Fruit fly (Drosophila melanogaster) whole organism, adult: ENCODE data around the gene Zmynd10.

Experiments
- CG11617 ChIP-seq: fragments of 200-800 bp; sonication (Bioruptor generic); optimal IDR thresholded peaks from 2 replicates; lab custom pipeline; 2017; ENCODE audit warnings: mild to moderate bottlenecking, missing biosample characterization, missing genetic modification reagents, missing genetic modification characterization
- CG12768 ChIP-seq: fragments of 200-800 bp; sonication (Bioruptor generic); optimal IDR thresholded peaks from 2 replicates; lab custom pipeline; 2017; ENCODE audit warnings: missing biosample characterization, missing genetic modification characterization, mild to moderate bottlenecking, moderate library complexity, missing genetic modification reagents
- CG14711 ChIP-seq: fragments of 200-800 bp; sonication (Bioruptor generic); optimal IDR thresholded peaks from 2 replicates; lab custom pipeline; 2018; ENCODE audit warnings: missing biosample characterization, mild to moderate bottlenecking, missing genetic modification characterization, moderate library complexity
- CG1620 ChIP-seq: fragments of 200-800 bp; sonication (Bioruptor generic); optimal IDR thresholded peaks from 2 replicates; lab custom pipeline; 2016; ENCODE audit warnings: missing biosample characterization, missing genetic modification characterization
- CG33017 ChIP-seq: fragments of 200-800 bp; sonication (Bioruptor generic); optimal IDR thresholded peaks from 2 replicates; lab custom pipeline; 2018; ENCODE audit warnings: missing biosample characterization, mild to moderate bottlenecking, missing genetic modification characterization, moderate library complexity
- CG5204 ChIP-seq: fragments of 200-800 bp; sonication (Bioruptor generic); optimal IDR thresholded peaks from 2 replicates; lab custom pipeline; 2016; ENCODE audit warnings: missing biosample characterization, missing genetic modification characterization
- CG7045 ChIP-seq: fragments of 200-800 bp; sonication (Bioruptor generic); optimal IDR thresholded peaks from 2 replicates; lab custom pipeline; 2017; ENCODE audit warnings: missing biosample characterization, mild to moderate bottlenecking, missing genetic modification characterization
- CG7101 ChIP-seq: fragments of 200-800 bp; sonication (Bioruptor generic); optimal IDR thresholded peaks from 2 replicates; lab custom pipeline; 2018; ENCODE audit warnings: missing biosample characterization, mild to moderate bottlenecking, missing genetic modification characterization, moderate library complexity
- Clk ChIP-seq: fragments of 200-800 bp; sonication (Bioruptor generic); optimal IDR thresholded peaks from 2 replicates; lab custom pipeline; 2017; ENCODE audit warnings: missing biosample characterization, missing genetic modification characterization
- Crg-1 ChIP-seq: fragments of 200-800 bp; sonication (Bioruptor generic); optimal IDR thresholded peaks from 2 replicates; lab custom pipeline; 2016; ENCODE audit warnings: missing biosample characterization, missing genetic modification characterization
- Hr96 ChIP-seq: fragments of 200-800 bp; sonication (Bioruptor generic); optimal IDR thresholded peaks from 2 replicates; lab custom pipeline; 2016; ENCODE audit warnings: missing biosample characterization, missing genetic modification characterization
- Mnt ChIP-seq: fragments of 200-800 bp; sonication (Bioruptor generic); optimal IDR thresholded peaks from 2 replicates; lab custom pipeline; 2016; ENCODE audit warnings: missing biosample characterization, mild to moderate bottlenecking, missing genetic modification characterization
- bab1 ChIP-seq: fragments of 200-800 bp; sonication (Bioruptor generic); optimal IDR thresholded peaks from 3 replicates; lab custom pipeline; 2019; ENCODE audit warnings: missing biosample characterization, mild to moderate bottlenecking, missing genetic modification characterization, moderate library complexity
- cic ChIP-seq: fragments of 200-800 bp; sonication (Bioruptor generic); optimal IDR thresholded peaks from 2 replicates; lab custom pipeline; 2017; ENCODE audit warnings: missing biosample characterization, mild to moderate bottlenecking, missing genetic modification characterization, moderate library complexity
- cnc ChIP-seq, 2 experiments: fragments of >200 bp; optimal IDR thresholded peaks; 2 replicates each; lab custom pipeline; 2017
- kay ChIP-seq: fragments of 200-800 bp; sonication (Bioruptor generic); peaks from one replicate; lab custom pipeline; 2016; ENCODE audit warnings: missing biosample characterization, missing genetic modification characterization, borderline replicate concordance
- ovo ChIP-seq: fragments of 200-800 bp; sonication (Bioruptor generic); optimal IDR thresholded peaks from 2 replicates; lab custom pipeline; 2016; ENCODE audit warnings: missing biosample characterization, missing genetic modification characterization
- pad ChIP-seq: fragments of 200-800 bp; sonication (Bioruptor generic); optimal IDR thresholded peaks from 3 replicates; lab custom pipeline; 2017; ENCODE audit warnings: missing biosample characterization, missing genetic modification characterization, mild to moderate bottlenecking, moderate library complexity, missing genetic modification reagents
- tj ChIP-seq: fragments of 200-800 bp; sonication (Bioruptor generic); optimal IDR thresholded peaks from 3 replicates; lab custom pipeline; 2017; ENCODE audit warnings: missing biosample characterization, mild to moderate bottlenecking, missing genetic modification characterization, moderate library complexity
- toe ChIP-seq: fragments of 200-800 bp; sonication (Bioruptor generic); optimal IDR thresholded peaks from 2 replicates; lab custom pipeline; 2016; ENCODE audit warnings: missing biosample characterization, missing genetic modification characterization

The Zmynd10 gene

dm6 chr3L:13041292-13042067 is 15.2 kb upstream of the Zmynd10 start, which contains the start of gene RpS4:
Gene RpS4 (plus strand): TSS chr3L:13041756.
- TF ChIP-seq CG7101 (tag; lab: Kevin White, UChicago) = peak; percentile 91
- TF ChIP-seq Hr96 (GFP tag; lab: Kevin White, UChicago) = peak; percentile 88
- peak; percentile 93 for TF ChIP-seq Crg-1 (GFP tag; lab: Kevin White, UChicago)
- no peak for TF ChIP-seq CG5204 (GFP tag; lab: Kevin White, UChicago)
- peak; percentile 93 for TF ChIP-seq bab1
- peak; percentile 88 for TF ChIP-seq ovo (GFP tag; lab: Kevin White, UChicago)
- TF ChIP-seq CG33017 = peak; percentile 84
- peak; percentile 98 for TF ChIP-seq Mnt (GFP tag; lab: Kevin White, UChicago)
- peak; percentile 71 for TF ChIP-seq tj (GFP tag; lab: Kevin White, UChicago)
- peak; percentile 81 for TF ChIP-seq toe (GFP tag; lab: Kevin White, UChicago)
- TF ChIP-seq kay (GFP tag; lab: Kevin White, UChicago) = no peak
- peak; percentile 61 for TF ChIP-seq cic (GFP tag; lab: Kevin White, UChicago)
- no peak for TF ChIP-seq cnc (optimal IDR thresholded peaks at IDR 0.05; lab: Kevin White, UChicago)
- peak; percentile 91 for TF ChIP-seq CG11617
- peak; percentile 92 for TF ChIP-seq CG12768
- peak; percentile 89 for TF ChIP-seq CG7045 (GFP tag; lab: Kevin White, UChicago)
- peak; percentile 95 for TF ChIP-seq CG1620
- TF ChIP-seq pad (GFP tag; lab: Kevin White, UChicago) = peak; percentile 79
- TF ChIP-seq CG14711 = peak; percentile 75
- peak; percentile 76 for TF ChIP-seq Clk (GFP tag; lab: Kevin White, UChicago)

dm6 chr3L:13040849-13041248 is 14.6 kb upstream of the Zmynd10 start:
- peak; percentile 3 for TF ChIP-seq bab1
- no peak for TF ChIP-seq CG1620

dm6 chr3L:13036706-13037457 is 10.6 kb upstream of the Zmynd10 start, which contains the start of gene Srrm1:
Gene Srrm1 (plus strand): TSS chr3L:13036821.
- TF ChIP-seq CG14711 (no peak), CG11617 (no peak), kay (GFP tag; lab: Kevin White, UChicago) (no peak), CG5204 (GFP tag; lab: Kevin White, UChicago) (no peak), CG33017 (no peak), ovo (GFP tag; lab: Kevin White, UChicago) (peak; percentile 26), toe (GFP tag; lab: Kevin White, UChicago) (peak; percentile 26), Crg-1 (GFP tag; lab: Kevin White, UChicago) (peak; percentile 26), CG1620 (peak; percentile 55), cic (GFP tag; lab: Kevin White, UChicago) (no peak), cnc (optimal IDR thresholded peaks at IDR 0.05; lab: Kevin White, UChicago) (no peak), CG12768 (no peak), tj (GFP tag; lab: Kevin White, UChicago) (no peak), CG7101 (tag; lab: Kevin White, UChicago) (no peak), Clk (GFP tag; lab: Kevin White, UChicago) (no peak), bab1 (peak; percentile 50), CG7045 (GFP tag; lab: Kevin White, UChicago) (no peak), Hr96 (GFP tag; lab: Kevin White, UChicago) (peak; percentile 45), pad (GFP tag; lab: Kevin White, UChicago) (no peak), Mnt (GFP tag; lab: Kevin White, UChicago) (peak; percentile 24)

- TF ChIP-seq CG5204 (GFP tag; lab: Kevin White, UChicago) = no peak
- TF ChIP-seq bab1 = peak; percentile 25
- TF ChIP-seq tj (GFP tag; lab: Kevin White, UChicago) = no peak
- TF ChIP-seq kay (GFP tag; lab: Kevin White, UChicago) = no peak
Observed at dm6 chr3L:13033361-13033760, 7.1 kb upstream of the Zmynd10 start.

dm6 chr3L:13032915-13033282 is 6.7 kb upstream of the Zmynd10 start:
- no peak for TF ChIP-seq ovo (GFP tag; lab: Kevin White, UChicago)

dm6 chr3L:13032085-13032914 is 6.1 kb upstream of the Zmynd10 start:
- no peak for TF ChIP-seq CG12768
- no peak for TF ChIP-seq CG7045 (GFP tag; lab: Kevin White, UChicago)
- TF ChIP-seq ovo (GFP tag; lab: Kevin White, UChicago) = peak; percentile 66
- no peak for TF ChIP-seq bab1
